Worm (Caenorhabditis elegans) whole organism, mixed stage, embryonic: ENCODE data around the gene F58B3.6.

Experiments
- blmp-1 ChIP-seq: fragments of 150-350 bp; optimal IDR thresholded peaks from 2 replicates; lab custom pipeline; 2014; ENCODE audit warnings: missing biosample characterization, missing genetic modification characterization
- cnd-1 ChIP-seq: fragments of 200-800 bp; sonication (Bioruptor generic); optimal IDR thresholded peaks from 2 replicates; lab custom pipeline; 2018; ENCODE audit warnings: mild to moderate bottlenecking, missing genetic modification characterization, missing compliant biosample characterization
- elt-3 ChIP-seq: fragments of 150-350 bp; optimal IDR thresholded peaks from 2 replicates; lab custom pipeline; 2014; ENCODE audit warnings: missing biosample characterization, missing genetic modification characterization
- lin-13 ChIP-seq: fragments of 150-350 bp; optimal IDR thresholded peaks from 2 replicates; lab custom pipeline; 2014; ENCODE audit warnings: missing biosample characterization, missing genetic modification characterization
- mep-1 ChIP-seq: fragments of 150-350 bp; optimal IDR thresholded peaks from 2 replicates; lab custom pipeline; 2017; ENCODE audit warnings: missing biosample characterization, missing genetic modification reagents, missing genetic modification characterization, inconsistent platforms
- nhr-12 ChIP-seq: fragments of 150-350 bp; optimal IDR thresholded peaks from 2 replicates; lab custom pipeline; 2014; ENCODE audit warnings: missing biosample characterization, missing genetic modification characterization
- nhr-76 ChIP-seq: sonication (generic microtip); optimal IDR thresholded peaks from 2 replicates; lab custom pipeline; 2017; ENCODE audit warnings: missing biosample characterization, missing genetic modification characterization
- pha-4 ChIP-seq: fragments of 150-350 bp; optimal IDR thresholded peaks from 2 replicates; lab custom pipeline; 2018; ENCODE audit warnings: missing biosample characterization, missing genetic modification reagents, missing genetic modification characterization
- unc-39 ChIP-seq: fragments of 150-350 bp; optimal IDR thresholded peaks from 2 replicates; lab custom pipeline; 2014; ENCODE audit warnings: missing biosample characterization, missing genetic modification characterization
- unc-62 ChIP-seq: fragments of 150-350 bp; optimal IDR thresholded peaks from 2 replicates; lab custom pipeline; 2014; ENCODE audit warnings: missing biosample characterization, missing genetic modification reagents, missing genetic modification characterization
- ztf-11 ChIP-seq: fragments of 150-350 bp; optimal IDR thresholded peaks from 2 replicates; lab custom pipeline; 2014; ENCODE audit warnings: missing biosample characterization, missing genetic modification characterization

DNA sequence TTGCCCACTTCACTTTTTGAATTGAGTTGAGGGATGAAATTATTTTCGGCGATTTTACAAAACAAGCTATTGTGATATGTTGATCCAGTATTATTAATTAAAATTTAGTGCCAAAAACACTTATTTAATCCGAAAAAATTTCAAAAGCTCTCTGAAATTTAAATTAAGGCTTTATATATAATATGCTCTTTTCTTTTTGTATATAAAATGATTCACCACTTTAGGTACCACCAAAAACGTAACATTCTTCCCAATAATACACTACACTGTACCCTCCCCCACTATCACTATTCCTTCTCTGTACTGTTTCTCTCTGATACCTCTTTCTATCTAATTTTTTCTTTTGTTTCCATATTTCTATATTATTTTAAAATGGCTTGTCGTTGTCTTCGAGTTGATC, 7.4 kb downstream of the F58B3.6 start, which contains the start of gene prx-2:
- no peak for TF ChIP-seq lin-13 (tag; lab: Kevin White, UChicago)
- no peak for TF ChIP-seq mep-1
- no peak for TF ChIP-seq nhr-12 (tag; lab: Kevin White, UChicago)
- TF ChIP-seq blmp-1 (tag; lab: Kevin White, UChicago): no peak
- no peak for TF ChIP-seq unc-62 (GFP tag; lab: Kevin White, UChicago)
- TF ChIP-seq unc-39 (tag; lab: Kevin White, UChicago): no peak
- TF ChIP-seq pha-4 (tag; lab: Kevin White, UChicago): no peak
- no peak for TF ChIP-seq nhr-76 (tag; lab: Kevin White, UChicago)
- TF ChIP-seq ztf-11 (tag; lab: Kevin White, UChicago): no peak
- no peak for TF ChIP-seq elt-3 (tag; lab: Kevin White, UChicago)
- no peak for TF ChIP-seq cnd-1 (tag; lab: Kevin White, UChicago)
